Fruit fly (Drosophila melanogaster): ENCODE measurements around the gene CG14086.

CG14086 gene

dm6 chr3L:19264141-19264487 is 11.5 kb upstream of the CG14086 start, which contains the start of gene Max (continued):
- TF ChIP-seq CG7372 (GFP tag; IDR thresholded peaks at IDR 0.05) (peak; percentile 42; the same call in 1 of the 2 replicates), dysf (GFP tag; IDR thresholded peaks at IDR 0.05) (peak; percentile 73), CG31224 (GFP tag; IDR thresholded peaks at IDR 0.05) (peak; percentile 47; the same call in 1 of the 2 replicates), amos (GFP tag; IDR thresholded peaks at IDR 0.05; ENCODE audit: partially characterized antibody) (peak; percentile 14; the same call in 1 of the 2 replicates), Taf1 (GFP tag; IDR thresholded peaks at IDR 0.05) (0 out of 2 replicates have a peak, but pooled peaks have one; percentile 36), chn (GFP tag; optimal IDR thresholded peaks at IDR 0.05) (peak; percentile 14), luna (GFP tag; optimal IDR thresholded peaks at IDR 0.05) (no peak), CG8281 (tag; optimal IDR thresholded peaks at IDR 0.05) (peak; percentile 28), CG12219 (GFP tag; optimal IDR thresholded peaks at IDR 0.05) (peak; percentile 44), zfh1 (GFP tag; IDR thresholded peaks at IDR 0.05) (peak; percentile 80), CG9797 (GFP tag; optimal IDR thresholded peaks at IDR 0.05) (peak; percentile 90), Hr3 (GFP tag; optimal IDR thresholded peaks at IDR 0.05) (peak; percentile 51), CG2889 (GFP tag; IDR thresholded peaks at IDR 0.05) (peak; percentile 54; the same call in 1 of the 3 replicates), Sry-δ (GFP tag; optimal IDR thresholded peaks at IDR 0.05) (peak; percentile 5), bigmax (GFP tag; optimal IDR thresholded peaks at IDR 0.05) (peak; percentile 8), exex (tag; optimal IDR thresholded peaks at IDR 0.05) (peak; percentile 21), CG10462 (GFP tag; optimal IDR thresholded peaks at IDR 0.05) (peak; percentile 15), vvl (GFP tag; IDR thresholded peaks at IDR 0.05) (peak; percentile 90), lbe (GFP tag; optimal IDR thresholded peaks at IDR 0.05) (peak; percentile 37), CG13775 (GFP tag; optimal IDR thresholded peaks at IDR 0.05) (peak; percentile 75), ERR (GFP tag; optimal IDR thresholded peaks at IDR 0.05) (no peak), lilli (GFP tag; optimal IDR thresholded peaks at IDR 0.05) (peak; percentile 59), CG4707 (GFP tag; optimal IDR thresholded peaks at IDR 0.05) (no peak), ara (GFP tag; IDR thresholded peaks at IDR 0.05) (peak; percentile 79), CG18619 (GFP tag; optimal IDR thresholded peaks at IDR 0.05) (no peak), peb (GFP tag; IDR thresholded peaks at IDR 0.05) (peak; percentile 54; the same call in 1 of the 2 replicates), ewg (GFP tag; optimal IDR thresholded peaks at IDR 0.05) (peak; percentile 69), CG13424 (tag; optimal IDR thresholded peaks at IDR 0.05) (peak; percentile 83), Hr51 (GFP tag; optimal IDR thresholded peaks at IDR 0.05) (peak in 1 of 2 experiments; percentile 82), B-H2 (GFP tag; optimal IDR thresholded peaks at IDR 0.05) (peak; percentile 82), Mad (GFP tag; optimal IDR thresholded peaks at IDR 0.05) (peak; percentile 36), dati (GFP tag; IDR thresholded peaks at IDR 0.05) (no peak), bcd (GFP tag; optimal IDR thresholded peaks at IDR 0.05) (peak; percentile 67), CG13123 (GFP tag; optimal IDR thresholded peaks at IDR 0.05) (peak; percentile 52), lov (optimal IDR thresholded peaks at IDR 0.05) (no peak), lov (GFP tag; IDR thresholded peaks at IDR 0.05) (0 out of 3 replicates have a peak, but pooled peaks have one; percentile 32), abd-A (tag; optimal IDR thresholded peaks at IDR 0.05) (no peak), Awh (GFP tag; IDR thresholded peaks at IDR 0.05) (peak; percentile 52; the same call in 1 of the 2 replicates), psq (GFP tag; optimal IDR thresholded peaks at IDR 0.05) (no peak), CG12299 (tag; optimal IDR thresholded peaks at IDR 0.05) (peak; percentile 61), otp (GFP tag; IDR thresholded peaks at IDR 0.05) (0 out of 3 replicates have a peak, but pooled peaks have one; percentile 12), ftz-f1 (GFP tag; optimal IDR thresholded peaks at IDR 0.05) (peak; percentile 12), pzg (GFP tag; optimal IDR thresholded peaks at IDR 0.05) (peak; percentile 77), CG18599 (GFP tag; optimal IDR thresholded peaks at IDR 0.05) (peak; percentile 79), CG14441 (GFP tag; IDR thresholded peaks at IDR 0.05) (peak; percentile 76), CG6689 (GFP tag; IDR thresholded peaks at IDR 0.05) (peak; percentile 80), sim (GFP tag; IDR thresholded peaks at IDR 0.05) (peak; percentile 51; the same call in 1 of the 2 replicates), dm (GFP tag; optimal IDR thresholded peaks at IDR 0.05) (peak; percentile 22), CG15514 (GFP tag; optimal IDR thresholded peaks at IDR 0.05) (peak; percentile 83), ase (GFP tag; IDR thresholded peaks at IDR 0.05) (peak; percentile 67; the same call in 1 of the 3 replicates), CG9437 (GFP tag; optimal IDR thresholded peaks at IDR 0.05) (peak; percentile 88)

Measured in whole organism, embryonic.